Fruit fly (Drosophila melanogaster): ENCODE data around the gene ND-SGDH.

Gene ND-SGDH

DNA sequence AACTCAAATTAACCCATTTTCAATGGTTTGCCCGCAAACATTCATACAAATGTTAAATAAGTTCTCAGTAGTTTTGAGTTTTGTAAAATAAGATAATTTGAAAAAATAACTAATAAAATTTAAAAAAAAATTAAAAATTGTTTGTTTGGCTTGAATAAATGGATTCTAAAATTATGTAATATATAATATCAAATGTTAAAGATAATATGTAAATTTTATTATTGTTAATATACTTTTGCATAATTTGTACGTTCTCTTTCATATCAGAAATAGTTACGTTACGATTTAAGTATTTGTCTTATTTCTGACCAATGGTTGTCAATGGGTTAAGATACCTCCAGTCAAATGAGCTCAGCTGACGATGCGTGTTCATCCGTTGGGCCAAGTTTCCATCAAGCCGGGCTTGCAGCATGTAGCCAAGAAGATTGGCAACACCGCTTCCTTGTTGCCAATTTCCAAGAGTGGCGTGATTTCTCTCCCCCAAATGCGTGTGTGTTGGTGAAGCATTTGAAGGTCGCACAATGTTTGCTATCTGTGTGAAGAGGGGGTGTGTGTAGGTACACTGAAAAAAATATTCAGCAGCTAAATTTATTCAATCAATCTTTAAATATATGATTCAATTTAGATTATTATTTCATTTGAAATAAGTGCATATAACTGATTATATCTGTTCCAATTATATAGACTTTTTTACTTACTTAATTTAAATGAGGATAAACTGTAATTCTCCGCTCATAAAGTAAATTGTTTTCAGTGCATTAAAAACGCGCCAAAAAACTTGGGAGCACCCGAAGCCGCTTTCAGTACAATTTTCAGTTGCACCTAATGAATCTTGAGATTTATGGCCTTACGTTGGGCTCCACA lies 41.4 kb downstream of the ND-SGDH start (continued):
- TF ChIP-seq Blimp-1 (GFP tag; optimal IDR thresholded peaks at IDR 0.05) = peak; percentile 2
- peak; percentile 26 for TF ChIP-seq vri (GFP tag; optimal IDR thresholded peaks at IDR 0.05)
- peak; percentile 38 to 64 for TF ChIP-seq ss (GFP tag; optimal IDR thresholded peaks at IDR 0.05)
- peak; percentile 54; the same call in 1 of the 3 replicates for TF ChIP-seq eg (GFP tag; IDR thresholded peaks at IDR 0.05)
- peak; percentile 6 for TF ChIP-seq Sox15 (GFP tag; optimal IDR thresholded peaks at IDR 0.05)
- peak; percentile 21 for TF ChIP-seq CG6792 (GFP tag; optimal IDR thresholded peaks at IDR 0.05)
- TF ChIP-seq fd59A (GFP tag; optimal IDR thresholded peaks at IDR 0.05) = peak; percentile 19
- peak; percentile 23 for TF ChIP-seq CG10631 (GFP tag; optimal IDR thresholded peaks at IDR 0.05)
- TF ChIP-seq salr (GFP tag; optimal IDR thresholded peaks at IDR 0.05) = peak in 1 of 2 experiments; percentile 32
- peak; percentile 37 for TF ChIP-seq Sox14 (GFP tag; optimal IDR thresholded peaks at IDR 0.05)
- no peak for TF ChIP-seq Hr38 (GFP tag; optimal IDR thresholded peaks at IDR 0.05)
- peak; percentile 42 for TF ChIP-seq achi (GFP tag; optimal IDR thresholded peaks at IDR 0.05)
- peak; percentile 77 for TF ChIP-seq svp (GFP tag)
- TF ChIP-seq Hr39 (GFP tag; optimal IDR thresholded peaks at IDR 0.05) = peak; percentile 7
- TF ChIP-seq acj6 (GFP tag; optimal IDR thresholded peaks at IDR 0.05) = peak; percentile 44
- TF ChIP-seq Lpt (GFP tag; optimal IDR thresholded peaks at IDR 0.05) = no peak
- no peak for TF ChIP-seq Eip93F (GFP tag; optimal IDR thresholded peaks at IDR 0.05)
- peak; percentile 62 for TF ChIP-seq Sox102F (GFP tag; optimal IDR thresholded peaks at IDR 0.05)
- peak; percentile 57 for TF ChIP-seq pdm3 (GFP tag; optimal IDR thresholded peaks at IDR 0.05)
- peak; percentile 48 for TF ChIP-seq CG9139 (GFP tag; optimal IDR thresholded peaks at IDR 0.05)
- no peak for TF ChIP-seq fd85E (GFP tag; optimal IDR thresholded peaks at IDR 0.05)
- TF ChIP-seq Eip78C (GFP tag) = peak; percentile 90
- peak; percentile 6 for TF ChIP-seq CG1621 (tag; optimal IDR thresholded peaks at IDR 0.05)
- TF ChIP-seq Gug (GFP tag; IDR thresholded peaks at IDR 0.05) = 0 out of 2 replicates have a peak, but pooled peaks have one; percentile 30
- TF ChIP-seq CG7368 (GFP tag; optimal IDR thresholded peaks at IDR 0.05) = peak; percentile 12
- peak; percentile 34 for TF ChIP-seq CG6854 (GFP tag; optimal IDR thresholded peaks at IDR 0.05)
- TF ChIP-seq CG3032 (tag; optimal IDR thresholded peaks at IDR 0.05) = peak; percentile 74
- TF ChIP-seq CG8319 (GFP tag; optimal IDR thresholded peaks at IDR 0.05) = no peak
- TF ChIP-seq topi (GFP tag; optimal IDR thresholded peaks at IDR 0.05) = peak; percentile 62

DNA sequence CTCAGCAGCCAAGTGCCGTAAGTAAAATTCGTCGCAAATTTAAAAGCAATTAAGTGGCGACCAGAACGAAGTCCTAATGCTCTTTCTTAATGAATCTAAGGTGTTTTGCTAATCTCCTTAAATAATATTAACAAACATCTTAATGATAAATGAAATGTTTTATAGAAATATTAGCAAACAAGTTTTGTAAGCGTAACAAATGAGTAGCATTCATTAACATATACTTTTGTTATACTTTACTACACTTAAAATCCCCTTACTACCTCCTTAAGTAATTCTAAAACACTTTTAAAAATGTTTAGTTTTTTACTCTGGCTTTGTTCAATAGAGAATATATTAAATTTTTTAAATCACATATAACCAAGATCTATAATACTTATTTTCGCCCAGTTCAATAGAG lies 42.4 kb downstream of the ND-SGDH start:
- TF ChIP-seq CG1621 (tag; optimal IDR thresholded peaks at IDR 0.05) = no peak
- peak; percentile 2 for TF ChIP-seq OdsH (GFP tag; optimal IDR thresholded peaks at IDR 0.05)
- no peak for TF ChIP-seq Hr4 (GFP tag; optimal IDR thresholded peaks at IDR 0.05)
- no peak for TF ChIP-seq CG4318 (GFP tag; optimal IDR thresholded peaks at IDR 0.05)
- TF ChIP-seq CG7368 (GFP tag; optimal IDR thresholded peaks at IDR 0.05) = no peak
- TF ChIP-seq pdm3 (GFP tag; optimal IDR thresholded peaks at IDR 0.05) = peak; percentile 16
- TF ChIP-seq Eip75B (GFP tag; optimal IDR thresholded peaks at IDR 0.05) = peak; percentile 2
- TF ChIP-seq svp (GFP tag) = peak; percentile 69
- TF ChIP-seq CG31627 (GFP tag; optimal IDR thresholded peaks at IDR 0.05) = peak; percentile 8
- TF ChIP-seq Lpt (GFP tag; optimal IDR thresholded peaks at IDR 0.05) = no peak
- no peak for TF ChIP-seq CG3032 (tag; optimal IDR thresholded peaks at IDR 0.05)
- no peak for TF ChIP-seq ss (GFP tag; optimal IDR thresholded peaks at IDR 0.05)
- TF ChIP-seq Gug (GFP tag; IDR thresholded peaks at IDR 0.05) = no peak
- TF ChIP-seq Met (GFP tag; optimal IDR thresholded peaks at IDR 0.05) = peak; percentile 37
- no peak for TF ChIP-seq Eip78C (GFP tag)
- no peak for TF ChIP-seq Hr38 (GFP tag; optimal IDR thresholded peaks at IDR 0.05)
- TF ChIP-seq fkh (GFP tag; optimal IDR thresholded peaks at IDR 0.05) = no peak
- no peak for TF ChIP-seq CG10669 (GFP tag; optimal IDR thresholded peaks at IDR 0.05)
- TF ChIP-seq lz (GFP tag; optimal IDR thresholded peaks at IDR 0.05) = peak; percentile 31
- TF ChIP-seq esn (GFP tag; optimal IDR thresholded peaks at IDR 0.05) = peak; percentile 66
- peak; percentile 31 for TF ChIP-seq Smox (GFP tag; optimal IDR thresholded peaks at IDR 0.05)
- peak; percentile 28 for TF ChIP-seq cyc (GFP tag; optimal IDR thresholded peaks at IDR 0.05)
- peak; percentile 20 for TF ChIP-seq topi (GFP tag; optimal IDR thresholded peaks at IDR 0.05)
- no peak for TF ChIP-seq achi (GFP tag; optimal IDR thresholded peaks at IDR 0.05)
- TF ChIP-seq CG34406 (GFP tag; optimal IDR thresholded peaks at IDR 0.05) = peak; percentile 4
- TF ChIP-seq Hr39 (GFP tag; optimal IDR thresholded peaks at IDR 0.05) = peak; percentile 1

Data from whole organism, prepupa.